Fruit fly (Drosophila melanogaster) whole organism, pupa: Measurements from ENCODE around the gene Bmcp.

ENCODE experiments used
- EcR ChIP-seq: fragments of 200-800 bp; sonication (Bioruptor generic); optimal IDR thresholded peaks from 3 replicates; lab custom pipeline; 2019; ENCODE audit warnings: missing biosample characterization, missing genetic modification characterization, mild to moderate bottlenecking, moderate library complexity, missing genetic modification reagents
- Pif1A ChIP-seq: fragments of 200-800 bp; sonication (Bioruptor generic); optimal IDR thresholded peaks from 3 replicates; lab custom pipeline; 2016; ENCODE audit warnings: missing biosample characterization, missing genetic modification characterization
- Pif1B ChIP-seq: fragments of 200-800 bp; sonication (Bioruptor generic); optimal IDR thresholded peaks from 3 replicates; lab custom pipeline; 2016; ENCODE audit warnings: missing biosample characterization, missing genetic modification characterization

DNA sequence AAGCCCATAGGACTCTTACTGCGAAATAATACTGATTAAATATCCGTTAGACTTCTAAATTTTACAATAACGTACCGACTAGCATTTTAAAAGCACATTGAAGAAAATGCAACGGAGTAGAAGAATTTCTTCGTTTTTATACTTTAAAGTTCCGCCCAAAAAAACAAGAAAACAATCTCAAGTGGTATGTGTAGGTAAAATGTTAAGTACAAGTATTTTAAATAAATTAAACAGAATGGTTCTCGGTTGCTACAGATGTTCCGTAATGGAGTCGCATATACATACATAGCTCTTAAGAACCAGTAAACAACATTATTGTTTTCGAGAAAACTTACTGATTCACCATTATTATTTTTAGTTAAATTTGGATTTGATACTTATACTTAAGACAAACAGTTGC, 51.3 kb downstream of the Bmcp start, which contains the start of gene Muc68D:
- no peak for TF ChIP-seq EcR (GFP tag; lab: Kevin White, UChicago)
- no peak for TF ChIP-seq Pif1B (GFP tag; lab: Kevin White, UChicago)
- no peak for TF ChIP-seq Pif1A
